Worm (Caenorhabditis elegans) whole organism, midembryonic: ENCODE results near the gene cima-1.
"Not testable (repeated sequence)": the region's sequence is repeated elsewhere in the genome, so short reads cannot be mapped to it uniquely, and the experiment has no call there.

Experiments
- T22C8.4 ChIP-seq: fragments of 200-800 bp; sonication (Bioruptor generic); IDR thresholded peaks from 2 replicates; pipeline ENCODE4 v1.3.6; 2022; ENCODE audit warnings: missing genetic modification characterization, missing compliant biosample characterization
- cog-1 ChIP-seq: sonication (generic microtip); optimal IDR thresholded peaks from 2 replicates; lab custom pipeline; 2016; ENCODE audit warnings: missing genetic modification characterization, missing compliant biosample characterization
- flt-1 ChIP-seq: fragments of 200-800 bp; sonication (Bioruptor generic); IDR thresholded peaks from 2 replicates; pipeline ENCODE4 v1.3.6; 2022; ENCODE audit warnings: missing genetic modification characterization, missing compliant biosample characterization
- klf-2 ChIP-seq: fragments of 200-800 bp; sonication (Bioruptor generic); conservative IDR thresholded peaks from 2 replicates; pipeline ENCODE4 v1.3.6; 2022; ENCODE audit warnings: missing genetic modification reagents, missing genetic modification characterization, missing compliant biosample characterization
- med-1 ChIP-seq: sonication (generic microtip); optimal IDR thresholded peaks from 2 replicates; lab custom pipeline; 2017; ENCODE audit warnings: missing genetic modification characterization, mild to moderate bottlenecking, missing compliant biosample characterization, antibody characterized with exemption, missing genetic modification reagents; ENCODE audit not compliant: insufficient read depth
- ref-1 ChIP-seq: fragments of 200-800 bp; sonication (Bioruptor generic); conservative IDR thresholded peaks from 2 replicates; pipeline ENCODE4 v1.3.6; 2022; ENCODE audit warnings: missing genetic modification reagents, missing genetic modification characterization, missing compliant biosample characterization
- tab-1 ChIP-seq: fragments of 200-800 bp; sonication (Bioruptor generic); IDR thresholded peaks from 2 replicates; pipeline ENCODE4 v1.3.6; 2022; ENCODE audit warnings: missing genetic modification characterization, missing compliant biosample characterization
- ztf-23 ChIP-seq: fragments of 200-800 bp; sonication (Bioruptor generic); IDR thresholded peaks from 2 replicates; pipeline ENCODE4 v1.3.6; 2022; ENCODE audit warnings: missing genetic modification reagents, missing genetic modification characterization, missing compliant biosample characterization
- ztf-29 ChIP-seq: fragments of 200-800 bp; sonication (Bioruptor generic); IDR thresholded peaks from 2 replicates; pipeline ENCODE4 v1.3.6; 2022; ENCODE audit warnings: missing genetic modification reagents, missing genetic modification characterization, missing compliant biosample characterization

The cima-1 gene

DNA sequence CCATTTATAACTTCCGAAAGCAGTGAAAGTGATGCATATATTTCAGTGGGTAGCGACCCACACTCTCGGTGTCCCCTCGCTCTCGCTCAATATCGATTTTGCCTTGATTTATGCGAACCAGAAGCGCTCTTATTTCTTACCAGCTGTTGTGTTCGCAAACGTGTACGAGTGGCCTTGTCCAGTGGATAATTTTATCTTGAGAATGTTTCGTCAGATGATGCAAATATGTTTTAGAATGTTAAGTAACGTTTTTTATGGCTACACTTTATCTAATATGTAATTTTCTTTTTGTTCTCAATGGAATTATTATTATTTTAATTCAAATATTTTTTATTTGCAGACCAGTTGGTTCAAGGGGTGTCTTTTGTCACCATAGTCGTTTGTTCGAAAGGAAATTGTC lies 18.2 kb upstream of the cima-1 start, which contains the start of gene plp-1:
TSS of gene plp-1 (plus strand) at position 341 of the 400 bp plus-strand sequence.
- TF ChIP-seq cog-1 (no peak), med-1 (GFP tag; lab: Kevin White, UChicago) (no peak), flt-1 (GFP tag; lab: Robert Waterston, UW) (no peak), ref-1 (GFP tag; lab: Robert Waterston, UW) (no peak), klf-2 (GFP tag; lab: Robert Waterston, UW) (no peak)

DNA sequence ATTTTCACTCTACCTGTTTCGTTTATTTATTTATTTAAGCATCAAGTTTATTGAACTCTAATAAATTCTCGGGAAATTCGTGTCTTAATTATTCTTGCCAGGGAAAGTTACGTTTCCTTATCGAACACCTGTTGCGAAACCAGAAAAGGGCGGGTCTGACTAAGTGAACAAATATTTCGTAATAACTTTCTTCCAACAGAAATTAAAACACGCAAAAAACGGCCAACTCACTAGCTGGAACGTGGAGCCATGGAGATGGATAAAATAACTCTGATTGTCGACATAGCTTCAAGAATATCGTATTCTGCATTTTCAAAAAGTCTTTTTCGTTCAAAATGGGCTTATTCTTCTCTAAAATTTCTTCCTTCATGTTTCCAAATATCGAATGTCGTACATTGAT lies 16.7 kb upstream of the cima-1 start, which contains the start of gene warf-1:
TSS of gene warf-1 (plus strand) at position 209 of the 400 bp plus-strand sequence.
- TF ChIP-seq flt-1 (GFP tag; lab: Robert Waterston, UW); med-1 (GFP tag; lab: Kevin White, UChicago); klf-2 (GFP tag; lab: Robert Waterston, UW): not testable (repeated sequence)

DNA sequence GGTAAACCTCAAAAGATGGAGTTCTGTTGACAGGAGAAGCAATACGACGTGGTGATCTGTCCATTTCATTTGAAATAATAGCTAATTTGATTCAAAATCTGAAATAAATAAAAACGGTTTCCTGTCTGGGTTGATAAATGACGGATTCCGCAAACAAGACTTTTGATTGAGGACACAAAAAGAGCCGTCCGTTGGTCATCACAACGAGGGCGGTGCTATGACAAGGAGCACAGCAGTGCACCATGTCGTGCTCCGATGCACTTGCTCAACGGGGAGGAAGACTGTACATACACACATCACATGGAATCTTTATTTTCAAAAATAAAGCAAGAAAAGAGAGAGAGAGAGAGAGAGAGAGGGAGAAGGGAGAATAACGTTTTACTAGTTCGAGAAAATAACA lies 9.5 kb upstream of the cima-1 start, which contains the start of gene nep-16:
TSS of gene nep-16 (minus strand) at position 101 of the 400 bp plus-strand sequence.
- no peak for TF ChIP-seq ztf-29
- no peak for TF ChIP-seq cog-1
- TF ChIP-seq med-1 (GFP tag; lab: Kevin White, UChicago): no peak
- TF ChIP-seq tab-1 (GFP tag; lab: Robert Waterston, UW): no peak
- TF ChIP-seq klf-2 (GFP tag; lab: Robert Waterston, UW): no peak
- no peak for TF ChIP-seq ztf-23 (GFP tag; lab: Robert Waterston, UW)
- no peak for TF ChIP-seq ref-1 (GFP tag; lab: Robert Waterston, UW)
- TF ChIP-seq T22C8.4: no peak
- no peak for TF ChIP-seq flt-1 (GFP tag; lab: Robert Waterston, UW)

DNA sequence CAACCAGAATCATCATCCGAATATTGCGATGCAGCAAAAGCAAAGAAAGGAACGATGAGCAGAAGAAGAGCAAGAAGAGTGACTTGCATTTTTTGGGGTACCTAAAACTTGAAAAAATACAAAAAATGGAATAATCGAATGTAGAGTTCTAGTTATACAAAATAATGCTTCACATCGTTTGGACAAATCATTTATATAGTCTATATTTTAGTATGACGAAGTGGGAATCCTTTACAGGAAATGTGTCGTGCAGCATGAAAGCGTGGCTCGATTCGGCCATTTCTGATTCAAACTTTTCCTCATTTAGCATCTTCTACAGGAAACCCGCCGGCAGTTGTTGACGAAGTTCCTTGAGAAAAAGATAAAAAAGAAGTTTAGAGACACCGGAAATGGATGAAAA lies 8.3 kb upstream of the cima-1 start, which contains the start of gene nlp-20:
TSS of gene nlp-20 (minus strand) at position 101 of the 400 bp plus-strand sequence.
- TF ChIP-seq T22C8.4: no peak
- no peak for TF ChIP-seq tab-1 (GFP tag; lab: Robert Waterston, UW)
- TF ChIP-seq flt-1 (GFP tag; lab: Robert Waterston, UW): no peak
- no peak for TF ChIP-seq ztf-29
- TF ChIP-seq cog-1: no peak
- no peak for TF ChIP-seq ztf-23 (GFP tag; lab: Robert Waterston, UW)
- TF ChIP-seq klf-2 (GFP tag; lab: Robert Waterston, UW): no peak
- no peak for TF ChIP-seq ref-1 (GFP tag; lab: Robert Waterston, UW)
- no peak for TF ChIP-seq med-1 (GFP tag; lab: Kevin White, UChicago)

DNA sequence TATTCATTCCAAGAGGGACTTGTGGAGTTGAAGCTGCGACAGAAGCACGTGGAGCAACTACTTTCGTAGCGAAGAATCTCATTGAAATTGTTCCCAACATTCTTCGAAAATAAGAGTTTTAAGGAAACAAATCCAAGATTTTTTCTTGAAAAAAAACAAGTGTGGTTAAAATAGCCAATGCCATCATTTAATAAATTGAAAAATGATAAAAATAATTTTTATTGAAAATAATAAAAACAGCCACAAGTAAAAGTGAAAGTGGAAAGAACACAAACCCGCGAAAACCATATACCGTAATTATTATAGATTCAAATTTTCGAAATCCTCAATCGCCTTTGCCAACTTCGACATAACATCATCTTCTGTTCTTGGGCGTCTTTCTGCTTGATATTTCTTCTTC lies 5.1 kb upstream of the cima-1 start, which contains the start of gene hmg-5:
TSS of gene hmg-5 (minus strand) at position 101 of the 400 bp plus-strand sequence.
- TF ChIP-seq tab-1 (GFP tag; lab: Robert Waterston, UW) (no peak), med-1 (GFP tag; lab: Kevin White, UChicago) (no peak), klf-2 (GFP tag; lab: Robert Waterston, UW) (no peak), cog-1 (no peak), ref-1 (GFP tag; lab: Robert Waterston, UW) (no peak), ztf-29 (no peak), flt-1 (GFP tag; lab: Robert Waterston, UW) (no peak), ztf-23 (GFP tag; lab: Robert Waterston, UW) (no peak)

DNA sequence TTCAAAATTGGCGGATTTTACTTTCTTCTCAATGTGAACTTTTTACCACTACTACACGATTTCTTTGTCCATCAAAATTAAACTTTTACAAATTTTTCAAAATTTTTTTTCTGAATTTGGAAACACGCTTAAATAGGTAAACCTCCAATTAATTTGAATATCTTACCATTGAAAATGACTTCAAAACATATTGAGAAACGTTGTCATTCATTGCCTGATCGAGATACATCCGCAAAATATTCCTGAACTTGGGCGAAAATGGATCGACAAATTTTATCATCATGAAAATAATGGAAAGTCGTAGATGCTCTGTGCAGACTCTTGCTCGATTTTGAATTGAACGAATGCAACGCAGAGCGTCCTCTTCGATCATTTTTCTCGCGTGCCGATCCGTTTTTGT lies 4.4 kb upstream of the cima-1 start:
- no peak for TF ChIP-seq T22C8.4
- no peak for TF ChIP-seq klf-2 (GFP tag; lab: Robert Waterston, UW)
- no peak for TF ChIP-seq ztf-23 (GFP tag; lab: Robert Waterston, UW)
- TF ChIP-seq cog-1: no peak
- TF ChIP-seq flt-1 (GFP tag; lab: Robert Waterston, UW): no peak
- TF ChIP-seq med-1 (GFP tag; lab: Kevin White, UChicago): no peak
- no peak for TF ChIP-seq tab-1 (GFP tag; lab: Robert Waterston, UW)
- TF ChIP-seq ref-1 (GFP tag; lab: Robert Waterston, UW): no peak
- no peak for TF ChIP-seq ztf-29

DNA sequence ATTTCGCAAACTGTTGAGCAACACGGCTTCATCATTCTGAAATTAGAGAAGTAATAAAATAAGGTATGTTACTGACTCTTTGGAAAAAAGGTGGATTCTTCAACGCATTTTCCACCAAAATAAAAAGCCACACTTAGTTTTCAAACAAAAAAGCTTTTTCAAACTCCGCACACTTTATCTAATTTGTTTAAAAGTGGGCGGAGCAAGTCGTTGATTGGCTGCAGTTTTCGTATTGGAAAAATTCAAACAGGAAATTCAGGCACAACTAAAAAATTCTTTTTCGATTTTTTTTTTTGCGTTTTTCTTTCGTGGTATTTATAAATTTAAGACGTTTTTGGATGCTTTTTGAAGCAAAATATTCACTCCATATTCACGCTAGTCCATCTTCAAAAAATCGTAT lies 826 bp upstream of the cima-1 start:
- TF ChIP-seq ztf-29 (no peak), ref-1 (GFP tag; lab: Robert Waterston, UW) (no peak), T22C8.4 (no peak), flt-1 (GFP tag; lab: Robert Waterston, UW) (no peak), med-1 (GFP tag; lab: Kevin White, UChicago) (no peak), ztf-23 (GFP tag; lab: Robert Waterston, UW) (no peak), klf-2 (GFP tag; lab: Robert Waterston, UW) (no peak), tab-1 (GFP tag; lab: Robert Waterston, UW) (no peak), cog-1 (no peak)

DNA sequence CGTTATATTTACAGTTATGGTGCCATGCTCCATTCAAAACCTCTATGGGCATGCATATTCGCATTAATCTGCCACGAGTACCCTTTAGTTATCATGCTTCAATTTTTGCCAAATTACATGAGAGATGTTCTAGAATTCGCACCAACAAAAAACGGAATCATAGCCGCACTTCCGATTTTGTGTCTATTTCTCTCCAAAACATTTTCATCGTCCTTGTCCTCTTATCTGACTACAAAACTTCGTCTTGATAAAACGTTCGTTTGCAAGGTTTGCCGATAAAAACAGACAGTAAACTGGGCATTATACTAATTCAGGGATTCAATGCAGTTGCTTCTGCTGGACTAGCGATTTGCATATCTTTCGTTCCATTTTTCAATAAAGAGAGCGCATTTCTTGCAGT lies 1.9 kb downstream of the cima-1 start:
- TF ChIP-seq cog-1: no peak
- no peak for TF ChIP-seq tab-1 (GFP tag; lab: Robert Waterston, UW)
- no peak for TF ChIP-seq T22C8.4
- no peak for TF ChIP-seq ztf-29
- no peak for TF ChIP-seq klf-2 (GFP tag; lab: Robert Waterston, UW)
- TF ChIP-seq med-1 (GFP tag; lab: Kevin White, UChicago): no peak
- TF ChIP-seq ztf-23 (GFP tag; lab: Robert Waterston, UW): no peak
- TF ChIP-seq flt-1 (GFP tag; lab: Robert Waterston, UW): no peak
- TF ChIP-seq ref-1 (GFP tag; lab: Robert Waterston, UW): no peak

DNA sequence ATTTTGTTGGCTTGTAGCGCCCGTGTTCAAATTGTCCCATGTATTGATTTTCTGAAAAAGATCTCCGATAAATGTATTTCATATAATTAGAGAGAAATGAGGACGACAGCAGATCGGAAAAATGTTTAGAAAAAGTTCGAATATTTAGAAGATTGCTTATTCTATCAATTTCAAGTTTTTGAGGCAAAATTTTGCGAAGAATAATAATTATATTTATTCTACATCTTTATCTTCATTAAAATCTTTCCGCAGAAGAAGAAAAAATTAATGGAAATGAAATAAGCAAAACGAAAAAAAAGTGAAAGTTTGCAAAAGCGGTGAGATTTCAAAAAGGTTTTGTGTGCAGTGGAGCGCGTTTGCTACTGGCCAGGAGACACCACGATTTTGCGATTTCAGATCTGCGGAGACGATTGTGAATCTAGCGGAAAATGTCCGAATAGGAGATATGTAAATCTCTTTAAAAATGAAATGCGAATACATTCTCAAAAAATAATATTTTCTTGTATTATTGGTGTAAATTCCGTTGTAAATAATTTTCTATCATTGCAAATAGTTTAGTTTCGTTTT lies 3.0 kb downstream of the cima-1 start, which contains the start of gene nrde-4:
TSS of gene nrde-4 (minus strand) at position 51 of the 567 bp plus-strand sequence.
- TF ChIP-seq T22C8.4: no peak
- TF ChIP-seq tab-1 (GFP tag; lab: Robert Waterston, UW): no peak
- TF ChIP-seq ztf-23 (GFP tag; lab: Robert Waterston, UW): peak; percentile 85
- TF ChIP-seq ztf-29: 0 out of 2 replicates have a peak, but pooled peaks have one; percentile 12
- no peak for TF ChIP-seq ref-1 (GFP tag; lab: Robert Waterston, UW)
- peak; percentile 70; the same call in 1 of the 2 replicates for TF ChIP-seq flt-1 (GFP tag; lab: Robert Waterston, UW)
- peak; percentile 41 for TF ChIP-seq cog-1
- TF ChIP-seq med-1 (GFP tag; lab: Kevin White, UChicago): no peak
- no peak for TF ChIP-seq klf-2 (GFP tag; lab: Robert Waterston, UW)
